Worm (Caenorhabditis elegans) whole organism, mixed stage, embryonic: ENCODE data around the gene ZK354.6.
"Not testable (repeated sequence)": the region's sequence is repeated elsewhere in the genome, so short reads cannot be mapped to it uniquely, and the experiment has no call there.

ENCODE experiments used
- drap-1 ChIP-seq: fragments of 200-800 bp; sonication (Bioruptor generic); optimal IDR thresholded peaks from 3 replicates; lab custom pipeline; 2018; ENCODE audit warnings: mild to moderate bottlenecking, missing genetic modification characterization, missing compliant biosample characterization
- flh-1 ChIP-seq: fragments of 200-800 bp; sonication (Bioruptor generic); optimal IDR thresholded peaks from 2 replicates; lab custom pipeline; 2018; ENCODE audit warnings: mild to moderate bottlenecking, missing genetic modification characterization, moderate library complexity, missing compliant biosample characterization
- hlh-1 ChIP-seq: fragments of 150-350 bp; optimal IDR thresholded peaks from 2 replicates; lab custom pipeline; 2014; ENCODE audit warnings: missing biosample characterization, missing genetic modification reagents, missing genetic modification characterization
- lin-13 ChIP-seq: fragments of 150-350 bp; optimal IDR thresholded peaks from 2 replicates; lab custom pipeline; 2014; ENCODE audit warnings: missing biosample characterization, missing genetic modification characterization
- mep-1 ChIP-seq: fragments of 150-350 bp; optimal IDR thresholded peaks from 2 replicates; lab custom pipeline; 2017; ENCODE audit warnings: missing biosample characterization, missing genetic modification reagents, missing genetic modification characterization, inconsistent platforms
- nhr-12 ChIP-seq: fragments of 150-350 bp; optimal IDR thresholded peaks from 2 replicates; lab custom pipeline; 2014; ENCODE audit warnings: missing biosample characterization, missing genetic modification characterization
- nhr-237 ChIP-seq: fragments of 150-350 bp; optimal IDR thresholded peaks from 2 replicates; lab custom pipeline; 2014; ENCODE audit warnings: missing biosample characterization, missing genetic modification characterization
- pha-4 ChIP-seq: fragments of 150-350 bp; optimal IDR thresholded peaks from 2 replicates; lab custom pipeline; 2018; ENCODE audit warnings: missing biosample characterization, missing genetic modification reagents, missing genetic modification characterization
- snpc-4 ChIP-seq: fragments of 150-350 bp; optimal IDR thresholded peaks from 2 replicates; lab custom pipeline; 2014; ENCODE audit warnings: missing biosample characterization, missing genetic modification characterization
- unc-62 ChIP-seq: fragments of 150-350 bp; optimal IDR thresholded peaks from 2 replicates; lab custom pipeline; 2014; ENCODE audit warnings: missing biosample characterization, missing genetic modification reagents, missing genetic modification characterization

DNA sequence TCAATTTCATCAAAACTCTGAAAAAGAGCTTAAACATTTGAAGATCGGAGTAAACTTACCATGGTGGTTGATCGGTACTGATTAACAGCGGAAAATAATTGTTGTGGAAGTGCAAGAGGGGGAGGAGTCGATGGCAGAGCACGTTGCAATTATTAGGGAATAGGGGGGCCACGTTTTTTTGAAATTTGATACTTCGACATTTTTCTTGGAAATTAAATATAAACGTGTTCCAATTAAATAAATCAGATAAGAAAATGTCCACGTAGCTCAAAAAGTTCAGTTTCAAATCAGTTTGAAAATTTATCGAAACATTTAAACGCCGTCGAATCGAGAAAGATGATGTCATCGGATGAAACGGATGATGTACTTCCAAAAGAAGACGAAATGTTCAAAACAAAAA is 40.6 kb downstream of the ZK354.6 start, which contains the start of gene F36H12.9:
- TF ChIP-seq drap-1; nhr-12 (tag; lab: Kevin White, UChicago); unc-62; lin-13 (tag; lab: Kevin White, UChicago); nhr-237; snpc-4 (tag; lab: Kevin White, UChicago); pha-4 (tag; lab: Kevin White, UChicago); hlh-1; flh-1 (GFP tag; lab: Kevin White, UChicago); mep-1: not testable (repeated sequence)
